Fruit fly (Drosophila melanogaster) whole organism, pupa: Measurements from ENCODE around the gene CG14340.

Source experiments
- CG12605 ChIP-seq: fragments of 200-800 bp; sonication (Bioruptor generic); IDR thresholded peaks from 2 replicates; pipeline ENCODE4 v1.3.6; 2022; ENCODE audit warnings: missing biosample characterization, missing genetic modification characterization
- CG13204 ChIP-seq: fragments of 200-800 bp; sonication (Bioruptor generic); optimal IDR thresholded peaks from 2 replicates; lab custom pipeline; 2018; ENCODE audit warnings: missing biosample characterization, mild to moderate bottlenecking, missing genetic modification characterization, moderate library complexity
- CG32121 ChIP-seq: fragments of 200-800 bp; sonication (Bioruptor generic); IDR thresholded peaks from 2 replicates; pipeline ENCODE4 v1.3.6; 2022; ENCODE audit warnings: missing biosample characterization, missing genetic modification characterization
- CG8159 ChIP-seq: fragments of 200-800 bp; sonication (Bioruptor generic); optimal IDR thresholded peaks from 3 replicates; lab custom pipeline; 2018; ENCODE audit warnings: missing biosample characterization, mild to moderate bottlenecking, missing genetic modification characterization, moderate library complexity
- CG8301 ChIP-seq: fragments of 200-800 bp; sonication (Bioruptor generic); optimal IDR thresholded peaks from 2 replicates; lab custom pipeline; 2018; ENCODE audit warnings: missing biosample characterization, mild to moderate bottlenecking, missing genetic modification characterization
- CG9948 ChIP-seq: fragments of 200-800 bp; sonication (Bioruptor generic); optimal IDR thresholded peaks from 2 replicates; lab custom pipeline; 2018; ENCODE audit warnings: missing biosample characterization, mild to moderate bottlenecking, missing genetic modification characterization, moderate library complexity
- D1 ChIP-seq: fragments of 200-800 bp; sonication (Bioruptor generic); optimal IDR thresholded peaks from 2 replicates; lab custom pipeline; 2018; ENCODE audit warnings: missing biosample characterization, mild to moderate bottlenecking, missing genetic modification characterization, moderate library complexity
- EcR ChIP-seq: fragments of 200-800 bp; sonication (Bioruptor generic); optimal IDR thresholded peaks from 3 replicates; lab custom pipeline; 2019; ENCODE audit warnings: missing biosample characterization, missing genetic modification characterization, mild to moderate bottlenecking, moderate library complexity, missing genetic modification reagents
- Ets98B ChIP-seq: fragments of 200-800 bp; sonication (Bioruptor generic); IDR thresholded peaks from 2 replicates; pipeline ENCODE4 v1.3.6; 2022; ENCODE audit warnings: missing biosample characterization, missing genetic modification characterization
- Pif1B ChIP-seq: fragments of 200-800 bp; sonication (Bioruptor generic); optimal IDR thresholded peaks from 3 replicates; lab custom pipeline; 2016; ENCODE audit warnings: missing biosample characterization, missing genetic modification characterization
- Snoo ChIP-seq: fragments of 200-800 bp; sonication (Bioruptor generic); optimal IDR thresholded peaks from 3 replicates; lab custom pipeline; 2017; ENCODE audit warnings: missing biosample characterization, mild to moderate bottlenecking, missing genetic modification characterization, inconsistent platforms

- no peak for TF ChIP-seq D1
- no peak for TF ChIP-seq CG32121 (GFP tag; lab: Robert Waterston, UW)
- no peak for TF ChIP-seq CG9948 (tag; lab: Kevin White, UChicago)
- no peak for TF ChIP-seq Ets98B (GFP tag; lab: Robert Waterston, UW)
- TF ChIP-seq CG8301 (tag; lab: Kevin White, UChicago) = no peak
- no peak for TF ChIP-seq Pif1B (GFP tag; lab: Kevin White, UChicago)
- no peak for TF ChIP-seq Snoo
- TF ChIP-seq CG12605 = no peak
- no peak for TF ChIP-seq CG8159 (tag; lab: Kevin White, UChicago)
- TF ChIP-seq CG13204 (GFP tag; lab: Kevin White, UChicago) = no peak
- no peak for TF ChIP-seq EcR (GFP tag; lab: Kevin White, UChicago)
Measured at dm6 chr2L:1077053-1077452, 35.7 kb upstream of the CG14340 start.
